Worm (Caenorhabditis elegans) whole organism, mixed stage, embryonic: Measurements from ENCODE around the gene cysl-2.

ENCODE experiments used
- M03D4.4 ChIP-seq: sonication (generic microtip); optimal IDR thresholded peaks from 2 replicates; lab custom pipeline; 2017; ENCODE audit warnings: mild to moderate bottlenecking, missing genetic modification characterization, missing compliant biosample characterization
- bed-3 ChIP-seq: fragments of 200-800 bp; sonication (Bioruptor generic); optimal IDR thresholded peaks from 3 replicates; lab custom pipeline; 2018; ENCODE audit warnings: mild to moderate bottlenecking, missing genetic modification characterization, moderate library complexity, missing compliant biosample characterization
- blmp-1 ChIP-seq: fragments of 150-350 bp; optimal IDR thresholded peaks from 2 replicates; lab custom pipeline; 2014; ENCODE audit warnings: missing biosample characterization, missing genetic modification characterization
- ceh-39 ChIP-seq: fragments of 150-350 bp; optimal IDR thresholded peaks from 2 replicates; lab custom pipeline; 2014; ENCODE audit warnings: missing biosample characterization, missing genetic modification characterization
- ceh-43 ChIP-seq: fragments of 200-800 bp; sonication (Bioruptor generic); optimal IDR thresholded peaks from 2 replicates; lab custom pipeline; 2018; ENCODE audit warnings: mild to moderate bottlenecking, missing genetic modification characterization, moderate library complexity, missing compliant biosample characterization
- ceh-83 ChIP-seq: fragments of 200-800 bp; sonication (Bioruptor generic); optimal IDR thresholded peaks from 2 replicates; lab custom pipeline; 2018; ENCODE audit warnings: mild to moderate bottlenecking, missing genetic modification characterization, missing compliant biosample characterization
- ces-1 ChIP-seq: fragments of 150-350 bp; optimal IDR thresholded peaks from 2 replicates; lab custom pipeline; 2014; ENCODE audit warnings: missing biosample characterization, missing genetic modification reagents, missing genetic modification characterization
- cnd-1 ChIP-seq: fragments of 200-800 bp; sonication (Bioruptor generic); optimal IDR thresholded peaks from 2 replicates; lab custom pipeline; 2018; ENCODE audit warnings: mild to moderate bottlenecking, missing genetic modification characterization, missing compliant biosample characterization
- drap-1 ChIP-seq: fragments of 200-800 bp; sonication (Bioruptor generic); optimal IDR thresholded peaks from 3 replicates; lab custom pipeline; 2018; ENCODE audit warnings: mild to moderate bottlenecking, missing genetic modification characterization, missing compliant biosample characterization
- elt-1 ChIP-seq: sonication (generic microtip); optimal IDR thresholded peaks from 2 replicates; lab custom pipeline; 2017; ENCODE audit warnings: missing genetic modification characterization, mild to moderate bottlenecking, missing compliant biosample characterization, antibody characterized with exemption, moderate library complexity, borderline replicate concordance; ENCODE audit not compliant: insufficient read depth
- elt-3 ChIP-seq: fragments of 150-350 bp; optimal IDR thresholded peaks from 2 replicates; lab custom pipeline; 2014; ENCODE audit warnings: missing biosample characterization, missing genetic modification characterization
- flh-1 ChIP-seq: fragments of 200-800 bp; sonication (Bioruptor generic); optimal IDR thresholded peaks from 2 replicates; lab custom pipeline; 2018; ENCODE audit warnings: mild to moderate bottlenecking, missing genetic modification characterization, moderate library complexity, missing compliant biosample characterization
- ham-2 ChIP-seq: fragments of 200-800 bp; sonication (Bioruptor generic); optimal IDR thresholded peaks from 2 replicates; lab custom pipeline; 2018; ENCODE audit warnings: mild to moderate bottlenecking, missing genetic modification characterization, missing compliant biosample characterization
- hlh-1 ChIP-seq: fragments of 150-350 bp; optimal IDR thresholded peaks from 2 replicates; lab custom pipeline; 2014; ENCODE audit warnings: missing biosample characterization, missing genetic modification reagents, missing genetic modification characterization
- lin-13 ChIP-seq: fragments of 150-350 bp; optimal IDR thresholded peaks from 2 replicates; lab custom pipeline; 2014; ENCODE audit warnings: missing biosample characterization, missing genetic modification characterization
- lin-32 ChIP-seq: fragments of 200-800 bp; sonication (Bioruptor generic); optimal IDR thresholded peaks from 2 replicates; lab custom pipeline; 2018; ENCODE audit warnings: mild to moderate bottlenecking, missing genetic modification characterization, missing compliant biosample characterization
- lsy-2 ChIP-seq: fragments of 150-350 bp; optimal IDR thresholded peaks from 2 replicates; lab custom pipeline; 2014; ENCODE audit warnings: missing biosample characterization, missing genetic modification characterization
- mab-5 ChIP-seq: fragments of 150-350 bp; optimal IDR thresholded peaks from 2 replicates; lab custom pipeline; 2014; ENCODE audit warnings: missing biosample characterization, missing genetic modification characterization
- mep-1 ChIP-seq: fragments of 150-350 bp; optimal IDR thresholded peaks from 2 replicates; lab custom pipeline; 2017; ENCODE audit warnings: missing biosample characterization, missing genetic modification reagents, missing genetic modification characterization, inconsistent platforms
- mls-2 ChIP-seq: sonication (generic microtip); optimal IDR thresholded peaks from 2 replicates; lab custom pipeline; 2016; ENCODE audit warnings: mild to moderate bottlenecking, missing genetic modification characterization, moderate library complexity, missing compliant biosample characterization
- nhr-12 ChIP-seq: fragments of 150-350 bp; optimal IDR thresholded peaks from 2 replicates; lab custom pipeline; 2014; ENCODE audit warnings: missing biosample characterization, missing genetic modification characterization
- nhr-2 ChIP-seq: fragments of 150-350 bp; optimal IDR thresholded peaks from 2 replicates; lab custom pipeline; 2014; ENCODE audit warnings: missing biosample characterization, missing genetic modification characterization
- nhr-237 ChIP-seq: fragments of 150-350 bp; optimal IDR thresholded peaks from 2 replicates; lab custom pipeline; 2014; ENCODE audit warnings: missing biosample characterization, missing genetic modification characterization
- nhr-28 ChIP-seq: fragments of 150-350 bp; optimal IDR thresholded peaks from 2 replicates; lab custom pipeline; 2014; ENCODE audit warnings: missing biosample characterization, missing genetic modification characterization
- nhr-76 ChIP-seq: sonication (generic microtip); optimal IDR thresholded peaks from 2 replicates; lab custom pipeline; 2017; ENCODE audit warnings: missing biosample characterization, missing genetic modification characterization
- pha-4 ChIP-seq: fragments of 150-350 bp; optimal IDR thresholded peaks from 2 replicates; lab custom pipeline; 2018; ENCODE audit warnings: missing biosample characterization, missing genetic modification reagents, missing genetic modification characterization
- sem-2 ChIP-seq: fragments of 200-800 bp; sonication (Bioruptor generic); optimal IDR thresholded peaks from 2 replicates; lab custom pipeline; 2018; ENCODE audit warnings: mild to moderate bottlenecking, missing genetic modification characterization, missing compliant biosample characterization
- snpc-4 ChIP-seq: fragments of 150-350 bp; optimal IDR thresholded peaks from 2 replicates; lab custom pipeline; 2014; ENCODE audit warnings: missing biosample characterization, missing genetic modification characterization
- sptf-1 ChIP-seq: sonication (generic microtip); optimal IDR thresholded peaks from 2 replicates; lab custom pipeline; 2017; ENCODE audit warnings: mild to moderate bottlenecking, missing genetic modification characterization, moderate library complexity, missing compliant biosample characterization
- tbx-8 ChIP-seq: fragments of 200-800 bp; sonication (Bioruptor generic); optimal IDR thresholded peaks from 2 replicates; lab custom pipeline; 2018; ENCODE audit warnings: mild to moderate bottlenecking, missing genetic modification characterization, moderate library complexity, missing compliant biosample characterization
- unc-120 ChIP-seq: sonication (generic microtip); optimal IDR thresholded peaks from 2 replicates; lab custom pipeline; 2017; ENCODE audit warnings: missing genetic modification characterization, missing compliant biosample characterization; ENCODE audit not compliant: poor library complexity, severe bottlenecking
- unc-39 ChIP-seq: fragments of 150-350 bp; optimal IDR thresholded peaks from 2 replicates; lab custom pipeline; 2014; ENCODE audit warnings: missing biosample characterization, missing genetic modification characterization
- unc-62 ChIP-seq: fragments of 150-350 bp; optimal IDR thresholded peaks from 2 replicates; lab custom pipeline; 2014; ENCODE audit warnings: missing biosample characterization, missing genetic modification reagents, missing genetic modification characterization
- zip-8 ChIP-seq: fragments of 150-350 bp; optimal IDR thresholded peaks from 2 replicates; lab custom pipeline; 2014; ENCODE audit warnings: missing biosample characterization, missing genetic modification characterization
- ztf-11 ChIP-seq: fragments of 150-350 bp; optimal IDR thresholded peaks from 2 replicates; lab custom pipeline; 2014; ENCODE audit warnings: missing biosample characterization, missing genetic modification characterization

Gene cysl-2

ce11 chrII:14501447-14501846 lies 7.2 kb upstream of the cysl-2 start, which contains the start of gene K10H10.5:
Gene K10H10.5, plus strand, starts transcription at chrII:14501747.
- TF ChIP-seq ceh-43 (GFP tag; lab: Kevin White, UChicago) (no peak), bed-3 (GFP tag; lab: Kevin White, UChicago) (no peak), ces-1 (GFP tag; lab: Kevin White, UChicago) (no peak), nhr-2 (no peak), unc-39 (no peak), ztf-11 (tag; lab: Kevin White, UChicago) (no peak), cnd-1 (tag; lab: Kevin White, UChicago) (no peak), M03D4.4 (tag; lab: Kevin White, UChicago) (no peak), ham-2 (GFP tag; lab: Kevin White, UChicago) (no peak)

- no peak for TF ChIP-seq M03D4.4 (tag; lab: Kevin White, UChicago)
- TF ChIP-seq sptf-1 (tag; lab: Kevin White, UChicago), result no peak
- TF ChIP-seq unc-62, result no peak
- no peak for TF ChIP-seq tbx-8
- no peak for TF ChIP-seq nhr-237 (tag; lab: Kevin White, UChicago)
- no peak for TF ChIP-seq mab-5 (tag; lab: Kevin White, UChicago)
- TF ChIP-seq nhr-28 (tag; lab: Kevin White, UChicago), result no peak
- TF ChIP-seq ham-2 (GFP tag; lab: Kevin White, UChicago), result no peak
- TF ChIP-seq bed-3 (GFP tag; lab: Kevin White, UChicago), result no peak
- no peak for TF ChIP-seq nhr-76 (tag; lab: Kevin White, UChicago)
- TF ChIP-seq hlh-1, result no peak
- TF ChIP-seq ztf-11 (tag; lab: Kevin White, UChicago), result no peak
- no peak for TF ChIP-seq ceh-83 (GFP tag; lab: Kevin White, UChicago)
- no peak for TF ChIP-seq drap-1
Measured at ce11 chrII:14500122-14500521, 5.9 kb upstream of the cysl-2 start, which contains the start of gene K10H10.4. Gene K10H10.4, plus strand, starts transcription at chrII:14500422.

DNA sequence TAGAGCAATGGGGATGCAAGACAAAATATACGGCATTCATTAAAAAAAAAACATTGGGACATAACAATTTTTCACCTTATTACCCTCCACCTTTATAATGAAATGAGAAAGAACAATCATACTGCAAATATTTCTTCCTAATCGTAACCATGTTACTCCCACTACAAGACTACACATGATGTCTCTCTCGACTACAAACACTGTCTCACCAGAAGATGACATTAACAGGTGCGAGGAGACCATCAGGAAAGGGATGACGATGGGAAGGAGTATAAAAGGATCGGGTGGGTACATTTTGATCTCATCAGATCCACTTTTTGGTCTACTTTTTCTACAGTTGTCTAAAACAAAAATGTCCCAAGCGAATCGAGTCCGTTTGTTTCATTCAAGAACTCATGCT lies 3.6 kb upstream of the cysl-2 start, which contains the start of gene dhs-8:
dhs-8 (plus strand) TSS at position 179 of the 400 bp plus-strand sequence.
- TF ChIP-seq ceh-43 (GFP tag; lab: Kevin White, UChicago), result no peak
- no peak for TF ChIP-seq mab-5 (tag; lab: Kevin White, UChicago)
- peak; percentile 12 for TF ChIP-seq nhr-28 (tag; lab: Kevin White, UChicago)
- TF ChIP-seq pha-4 (tag; lab: Kevin White, UChicago), result no peak
- TF ChIP-seq elt-3 (tag; lab: Kevin White, UChicago), result no peak
- TF ChIP-seq ceh-83 (GFP tag; lab: Kevin White, UChicago), result no peak
- TF ChIP-seq lin-13 (tag; lab: Kevin White, UChicago), result no peak
- no peak for TF ChIP-seq ces-1 (GFP tag; lab: Kevin White, UChicago)
- TF ChIP-seq nhr-12 (tag; lab: Kevin White, UChicago), result peak; percentile 25
- no peak for TF ChIP-seq ztf-11 (tag; lab: Kevin White, UChicago)
- no peak for TF ChIP-seq tbx-8
- no peak for TF ChIP-seq lin-32 (GFP tag; lab: Kevin White, UChicago)
- no peak for TF ChIP-seq hlh-1
- TF ChIP-seq, all 35 proteins: peak for 2

- TF ChIP-seq hlh-1 (peak; percentile 87), nhr-12 (tag; lab: Kevin White, UChicago) (peak; percentile 88), pha-4 (tag; lab: Kevin White, UChicago) (peak; percentile 80), M03D4.4 (tag; lab: Kevin White, UChicago) (peak; percentile 93), lin-13 (tag; lab: Kevin White, UChicago) (peak; percentile 72), unc-39 (no peak), sptf-1 (tag; lab: Kevin White, UChicago) (peak; percentile 94), mls-2 (tag; lab: Kevin White, UChicago) (peak; percentile 94), ceh-83 (GFP tag; lab: Kevin White, UChicago) (peak; percentile 96), drap-1 (peak; percentile 88), elt-1 (tag; lab: Kevin White, UChicago) (no peak), nhr-28 (tag; lab: Kevin White, UChicago) (peak; percentile 63), sem-2 (GFP tag; lab: Kevin White, UChicago) (peak; percentile 87), flh-1 (peak; percentile 71), unc-62 (peak; percentile 52), zip-8 (tag; lab: Kevin White, UChicago) (no peak), ceh-43 (GFP tag; lab: Kevin White, UChicago) (peak; percentile 88), elt-3 (tag; lab: Kevin White, UChicago) (peak; percentile 80), ham-2 (GFP tag; lab: Kevin White, UChicago) (peak; percentile 89), nhr-76 (tag; lab: Kevin White, UChicago) (no peak), mep-1 (tag; lab: Kevin White, UChicago) (peak; percentile 54), ceh-39 (tag; lab: Kevin White, UChicago) (peak; percentile 39), cnd-1 (tag; lab: Kevin White, UChicago) (peak; percentile 94), lsy-2 (tag; lab: Kevin White, UChicago) (peak; percentile 49), mab-5 (tag; lab: Kevin White, UChicago) (no peak), unc-120 (tag; lab: Kevin White, UChicago) (peak; percentile 90), blmp-1 (tag; lab: Kevin White, UChicago) (no peak), ztf-11 (tag; lab: Kevin White, UChicago) (no peak), bed-3 (GFP tag; lab: Kevin White, UChicago) (peak; percentile 82), tbx-8 (peak; percentile 82), lin-32 (GFP tag; lab: Kevin White, UChicago) (peak; percentile 94), nhr-2 (no peak), snpc-4 (tag; lab: Kevin White, UChicago) (no peak), nhr-237 (tag; lab: Kevin White, UChicago) (peak; percentile 70), ces-1 (GFP tag; lab: Kevin White, UChicago) (no peak)
Measured at ce11 chrII:14496809-14497208, 2.6 kb upstream of the cysl-2 start.
